Worm (Caenorhabditis elegans) whole organism, young adult: ENCODE results near the gene K09E9.7.

Source experiments
- ama-1 ChIP-seq, 3 experiments: fragments of 150-350 bp in 1 of 3; sonication (generic microtip) in 2 of 3; optimal IDR thresholded peaks; 2 replicates each; lab custom pipeline; 2014 to 2018; ENCODE audit warnings: missing biosample characterization in 2 of 3, missing genetic modification characterization in 2 of 3, missing genetic modification reagents in 2 of 3
- repo-1 ChIP-seq: sonication (generic microtip); optimal IDR thresholded peaks from 2 replicates; lab custom pipeline; 2017; ENCODE audit warnings: mild to moderate bottlenecking, missing genetic modification characterization, missing compliant biosample characterization
- unc-62 ChIP-seq: fragments of 150-350 bp; optimal IDR thresholded peaks from 2 replicates; lab custom pipeline; 2014; ENCODE audit warnings: missing biosample characterization, missing genetic modification reagents, missing genetic modification characterization

ce11 chrX:15600512-15601117 is 40.1 kb upstream of the K09E9.7 start, which contains the start of gene ent-2:
- TF ChIP-seq unc-62 (GFP tag; lab: Kevin White, UChicago) = no peak
- no peak for TF ChIP-seq ama-1 (optimal IDR thresholded peaks at IDR 0.05; lab: Kevin White, UChicago)
- TF ChIP-seq ama-1 (GFP tag; optimal IDR thresholded peaks at IDR 0.05; lab: Kevin White, UChicago) = no peak
- no peak for TF ChIP-seq repo-1 (tag; lab: Kevin White, UChicago)
